Worm (Caenorhabditis elegans): ENCODE data around the gene C50H2.5.

The C50H2.5 gene

ce11 chrV:9918410-9918809 is at the start of gene C50H2.5:
Gene C50H2.5, plus strand, starts transcription at chrV:9918710.
- TF ChIP-seq him-1 (tag; optimal IDR thresholded peaks at IDR 0.05) (no peak), dao-5 (tag; optimal IDR thresholded peaks at IDR 0.05) (no peak), W03F9.2 (tag; optimal IDR thresholded peaks at IDR 0.05) (no peak)

- TF ChIP-seq W03F9.2 (tag; optimal IDR thresholded peaks at IDR 0.05) (no peak), him-1 (tag; optimal IDR thresholded peaks at IDR 0.05) (no peak), dao-5 (tag; optimal IDR thresholded peaks at IDR 0.05) (no peak)
Observed at ce11 chrV:9871339-9871738, 47.2 kb upstream of the C50H2.5 start, which contains the start of gene srab-18. Gene srab-18, minus strand, starts transcription at chrV:9871439.

DNA sequence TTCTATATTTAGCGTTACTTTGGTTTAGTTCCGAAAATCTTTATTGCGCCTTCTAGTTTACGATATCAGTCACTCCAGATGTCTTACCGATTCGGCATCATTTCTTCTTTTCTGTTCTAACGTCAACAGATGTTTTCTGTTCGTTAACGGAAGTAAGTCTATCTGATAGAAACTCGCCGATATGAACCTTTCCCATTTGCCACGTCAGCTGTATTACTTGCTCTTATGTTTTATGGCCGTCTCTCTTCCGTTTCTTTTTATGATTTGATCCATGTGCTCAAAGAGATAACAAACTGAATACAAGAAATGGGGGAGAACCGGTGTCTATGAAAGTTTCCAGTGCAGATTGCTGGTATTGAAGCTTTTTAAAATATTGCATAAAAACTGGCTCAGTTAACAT is 39.1 kb upstream of the C50H2.5 start, which contains the start of gene srab-26:
Gene srab-26 (minus strand): TSS at position 101 of the 400 bp plus-strand sequence.
- TF ChIP-seq W03F9.2 (tag; optimal IDR thresholded peaks at IDR 0.05): no peak

- TF ChIP-seq W03F9.2 (tag; optimal IDR thresholded peaks at IDR 0.05) (no peak), him-1 (tag; optimal IDR thresholded peaks at IDR 0.05) (no peak), dao-5 (tag; optimal IDR thresholded peaks at IDR 0.05) (no peak)
Observed at ce11 chrV:9879867-9880266, 38.6 kb upstream of the C50H2.5 start, which contains the start of gene sdz-31. Gene sdz-31, plus strand, starts transcription at chrV:9880167.

ce11 chrV:9885918-9886488 is 32.5 kb upstream of the C50H2.5 start, which contains the start of gene clp-9:
Gene clp-9, minus strand, starts transcription at chrV:9885968.
- TF ChIP-seq W03F9.2 (tag; optimal IDR thresholded peaks at IDR 0.05): no peak
- no peak for TF ChIP-seq him-1 (tag; optimal IDR thresholded peaks at IDR 0.05)
- TF ChIP-seq dao-5 (tag; optimal IDR thresholded peaks at IDR 0.05): no peak

DNA sequence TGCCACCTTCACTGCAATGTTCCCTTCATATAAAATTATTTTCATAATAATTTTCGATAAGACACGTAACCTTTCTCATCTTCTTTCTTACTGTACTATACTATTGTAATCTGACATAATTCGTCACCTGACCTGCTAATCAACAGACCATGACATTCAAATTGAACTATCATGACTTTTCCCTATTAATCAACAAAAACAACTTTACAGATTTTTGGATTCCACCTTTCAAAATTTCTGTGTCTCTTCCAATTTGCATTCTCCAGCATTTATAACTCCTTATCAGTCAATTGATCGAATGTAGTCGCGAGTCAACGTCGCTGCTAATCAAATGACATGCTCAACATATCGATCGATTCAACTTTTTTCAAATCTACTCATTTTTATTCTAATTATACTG is 28.9 kb upstream of the C50H2.5 start, which contains the start of gene fshr-1:
Gene fshr-1 (plus strand): TSS at position 209 of the 400 bp plus-strand sequence.
- TF ChIP-seq W03F9.2 (tag; optimal IDR thresholded peaks at IDR 0.05) (no peak), him-1 (tag; optimal IDR thresholded peaks at IDR 0.05) (no peak)

DNA sequence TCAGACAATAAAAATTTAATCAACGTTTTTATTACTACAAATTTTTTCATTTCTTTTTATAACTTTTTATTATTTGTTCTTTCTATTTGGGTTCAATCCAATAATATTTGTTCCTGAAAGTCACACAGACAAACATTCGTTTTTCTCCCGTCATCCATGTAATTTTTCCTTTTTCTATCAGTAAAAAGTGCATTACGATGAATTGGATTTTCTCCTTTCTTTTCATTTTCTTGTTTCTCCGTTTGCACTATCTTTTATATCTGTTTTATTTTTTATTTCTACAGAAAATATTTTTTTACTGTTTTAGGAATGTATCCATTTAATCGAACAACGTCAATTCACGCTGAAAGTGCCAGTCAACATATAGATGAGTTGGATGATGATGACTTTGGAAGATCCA is 19.2 kb upstream of the C50H2.5 start, which contains the start of gene egl-47:
Gene egl-47 (plus strand): TSS at position 301 of the 400 bp plus-strand sequence.
- TF ChIP-seq him-1 (tag; optimal IDR thresholded peaks at IDR 0.05): no peak
- TF ChIP-seq dao-5 (tag; optimal IDR thresholded peaks at IDR 0.05): no peak
- TF ChIP-seq W03F9.2 (tag; optimal IDR thresholded peaks at IDR 0.05): no peak

DNA sequence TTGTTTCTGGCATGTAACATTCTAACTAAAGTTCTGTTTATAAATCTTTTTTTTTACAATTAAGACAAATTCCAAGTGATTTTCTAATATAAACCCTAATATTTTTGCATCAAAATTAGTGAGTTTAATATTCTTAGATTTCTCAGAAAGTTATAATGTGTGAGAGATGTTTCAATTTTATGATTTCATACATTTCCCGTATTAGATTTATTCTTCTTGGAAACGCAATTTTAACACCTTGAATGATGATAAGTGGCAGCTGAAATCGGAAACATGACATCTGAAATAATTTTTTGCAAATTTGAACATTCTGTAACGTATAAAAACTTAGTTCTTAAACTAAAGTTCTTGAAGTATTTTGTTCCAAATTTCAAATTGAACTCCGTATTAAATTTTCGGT is 17.4 kb upstream of the C50H2.5 start:
- TF ChIP-seq him-1 (tag; optimal IDR thresholded peaks at IDR 0.05): no peak

- no peak for TF ChIP-seq him-1 (tag; optimal IDR thresholded peaks at IDR 0.05)
- TF ChIP-seq W03F9.2 (tag; optimal IDR thresholded peaks at IDR 0.05): no peak
- no peak for TF ChIP-seq dao-5 (tag; optimal IDR thresholded peaks at IDR 0.05)
Observed at ce11 chrV:9906115-9906514, 12.4 kb upstream of the C50H2.5 start, which contains the start of gene fipr-11. Gene fipr-11, minus strand, starts transcription at chrV:9906215.

ce11 chrV:9907205-9907604 is 11.3 kb upstream of the C50H2.5 start:
- no peak for TF ChIP-seq him-1 (tag; optimal IDR thresholded peaks at IDR 0.05)
- no peak for TF ChIP-seq dao-5 (tag; optimal IDR thresholded peaks at IDR 0.05)
- no peak for TF ChIP-seq W03F9.2 (tag; optimal IDR thresholded peaks at IDR 0.05)

DNA sequence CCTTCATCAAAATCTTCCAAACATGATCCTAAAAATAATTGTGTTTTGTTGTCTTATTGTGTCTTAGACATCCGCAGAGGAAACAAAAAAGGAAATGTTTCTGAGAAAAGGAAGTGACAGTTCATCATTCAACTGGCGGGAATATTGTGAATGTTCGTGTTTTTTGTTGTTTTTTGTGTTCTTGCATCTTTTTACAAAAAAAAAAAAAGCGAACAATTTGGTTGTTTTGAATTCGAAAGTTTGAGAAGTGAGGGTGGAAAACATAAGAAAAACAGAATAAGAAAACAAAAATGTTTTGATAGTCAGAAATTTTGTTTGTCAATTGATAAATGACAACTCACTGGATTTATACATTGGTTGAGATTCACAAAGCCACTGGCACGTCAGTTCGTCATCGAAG is 8.9 kb upstream of the C50H2.5 start:
- no peak for TF ChIP-seq W03F9.2 (tag; optimal IDR thresholded peaks at IDR 0.05)
- TF ChIP-seq him-1 (tag; optimal IDR thresholded peaks at IDR 0.05): no peak
- TF ChIP-seq dao-5 (tag; optimal IDR thresholded peaks at IDR 0.05): no peak

ce11 chrV:9911165-9911564 is 7.3 kb upstream of the C50H2.5 start:
- TF ChIP-seq him-1 (tag; optimal IDR thresholded peaks at IDR 0.05): no peak
- no peak for TF ChIP-seq dao-5 (tag; optimal IDR thresholded peaks at IDR 0.05)
- no peak for TF ChIP-seq W03F9.2 (tag; optimal IDR thresholded peaks at IDR 0.05)

DNA sequence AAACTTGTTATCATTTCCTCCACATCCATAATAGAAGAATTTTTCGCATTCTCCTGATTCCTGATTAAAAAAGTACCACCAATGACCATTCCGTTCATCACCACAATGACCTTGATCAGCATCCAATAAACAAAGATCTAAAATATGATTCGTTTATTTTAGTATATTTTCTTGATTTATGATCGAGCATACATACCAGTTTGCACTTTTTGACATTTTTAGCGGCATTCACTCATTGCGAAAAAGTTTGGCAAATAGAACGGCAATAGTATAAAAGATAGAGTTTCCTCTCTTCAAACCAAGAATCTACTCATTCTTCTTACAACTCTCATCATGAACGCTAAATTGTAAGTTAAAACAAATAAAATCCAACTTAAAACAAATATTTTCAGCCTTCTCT is 4.6 kb upstream of the C50H2.5 start, which contains the start of gene fipr-10:
Gene fipr-10 (plus strand): TSS at position 301 of the 400 bp plus-strand sequence.
- TF ChIP-seq him-1 (tag; optimal IDR thresholded peaks at IDR 0.05): no peak
- no peak for TF ChIP-seq W03F9.2 (tag; optimal IDR thresholded peaks at IDR 0.05)
- no peak for TF ChIP-seq dao-5 (tag; optimal IDR thresholded peaks at IDR 0.05)

DNA sequence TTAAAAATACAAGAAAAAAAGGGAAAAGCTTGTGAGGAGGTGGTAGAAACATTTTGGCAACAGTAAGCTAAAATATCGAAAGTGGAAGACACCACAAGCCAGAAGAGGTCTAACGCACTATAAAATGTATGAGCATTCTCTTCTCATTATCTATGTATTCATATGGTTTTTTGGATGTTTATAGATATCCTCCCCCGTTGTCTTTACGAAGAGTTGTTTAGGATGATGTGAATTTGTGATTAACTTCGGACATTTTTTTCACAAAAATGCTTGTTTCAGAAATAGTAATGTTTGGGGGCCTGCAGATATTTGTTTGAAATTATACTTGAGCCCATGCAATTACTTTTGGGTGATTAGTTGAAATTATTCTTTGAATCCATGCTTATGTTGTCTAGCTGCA is 3.5 kb upstream of the C50H2.5 start, which contains the start of gene mec-9:
Gene mec-9 (minus strand): TSS at position 101 of the 400 bp plus-strand sequence.
- TF ChIP-seq W03F9.2 (tag; optimal IDR thresholded peaks at IDR 0.05): no peak
- no peak for TF ChIP-seq him-1 (tag; optimal IDR thresholded peaks at IDR 0.05)
- TF ChIP-seq dao-5 (tag; optimal IDR thresholded peaks at IDR 0.05): no peak

DNA sequence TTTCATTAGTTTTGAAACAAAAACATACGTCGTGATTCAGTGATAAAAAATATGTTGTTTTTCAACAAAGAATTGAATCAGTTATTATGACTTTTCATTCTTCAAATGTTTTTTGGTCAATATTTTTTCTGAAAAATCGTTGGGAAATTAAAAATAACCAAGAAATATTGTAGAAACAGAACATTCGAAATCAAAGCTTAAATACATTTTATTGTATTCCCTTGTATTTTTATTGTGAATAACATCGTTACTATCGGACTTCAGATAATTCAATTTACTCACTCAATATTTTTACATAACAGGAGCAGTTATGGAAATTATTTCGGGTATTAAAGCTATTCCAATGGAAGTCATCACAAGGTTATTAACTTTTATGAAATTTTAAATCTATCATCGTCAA is 1.8 kb upstream of the C50H2.5 start, which contains the start of gene C50H2.4:
Gene C50H2.4 (plus strand): TSS at position 301 of the 400 bp plus-strand sequence.
- TF ChIP-seq him-1 (tag; optimal IDR thresholded peaks at IDR 0.05) (no peak), W03F9.2 (tag; optimal IDR thresholded peaks at IDR 0.05) (no peak), dao-5 (tag; optimal IDR thresholded peaks at IDR 0.05) (no peak)
